Fruit fly (Drosophila melanogaster) whole organism, embryonic: ENCODE measurements around the gene Ostgamma.

Source experiments
- Bdp1 ChIP-seq: fragments of 200-800 bp; sonication (Bioruptor generic); optimal IDR thresholded peaks from 3 replicates; lab custom pipeline; 2016; ENCODE audit warnings: missing biosample characterization, missing genetic modification characterization
- CG11085 ChIP-seq: fragments of 200-800 bp; sonication (Bioruptor generic); IDR thresholded peaks from 2 replicates; pipeline ENCODE4 v1.3.6; 2022; ENCODE audit warnings: missing biosample characterization, missing genetic modification characterization
- CG12071 ChIP-seq: fragments of 200-800 bp; sonication (Bioruptor generic); optimal IDR thresholded peaks from 3 replicates; lab custom pipeline; 2018; ENCODE audit warnings: missing biosample characterization, mild to moderate bottlenecking, missing genetic modification characterization
- CG13775 ChIP-seq: fragments of 200-800 bp; sonication (Bioruptor generic); optimal IDR thresholded peaks from 3 replicates; lab custom pipeline; 2017; ENCODE audit warnings: missing biosample characterization, mild to moderate bottlenecking, missing genetic modification characterization
- CG13894 ChIP-seq: fragments of 200-800 bp; sonication (Bioruptor generic); optimal IDR thresholded peaks from 3 replicates; lab custom pipeline; 2018; ENCODE audit warnings: missing biosample characterization, mild to moderate bottlenecking, missing genetic modification characterization, moderate library complexity
- CG15269 ChIP-seq: fragments of 200-800 bp; sonication (Bioruptor generic); optimal IDR thresholded peaks from 2 replicates; lab custom pipeline; 2018; ENCODE audit warnings: missing biosample characterization, mild to moderate bottlenecking, missing genetic modification characterization, moderate library complexity
- CG18476 ChIP-seq: fragments of 200-800 bp; sonication (Bioruptor generic); optimal IDR thresholded peaks from 2 replicates; lab custom pipeline; 2016; ENCODE audit warnings: missing biosample characterization, mild to moderate bottlenecking, missing genetic modification characterization
- CG32532 ChIP-seq: fragments of 200-800 bp; sonication (Bioruptor generic); IDR thresholded peaks from 2 replicates; pipeline ENCODE4 v1.3.6; 2022; ENCODE audit warnings: missing biosample characterization, missing genetic modification characterization
- CG34422 ChIP-seq: fragments of 200-800 bp; sonication (Bioruptor generic); IDR thresholded peaks from 3 replicates; pipeline ENCODE4 v1.3.6; 2022; ENCODE audit warnings: missing biosample characterization, missing genetic modification characterization
- CG3847 ChIP-seq: fragments of 200-800 bp; sonication (Bioruptor generic); IDR thresholded peaks from 2 replicates; pipeline ENCODE4 v1.3.6; 2022; ENCODE audit warnings: missing biosample characterization, missing genetic modification characterization
- CG3995 ChIP-seq: fragments of 200-800 bp; sonication (Bioruptor generic); optimal IDR thresholded peaks from 3 replicates; lab custom pipeline; 2016; ENCODE audit warnings: missing biosample characterization, missing genetic modification characterization
- CG42726 ChIP-seq: fragments of 200-800 bp; sonication (Bioruptor generic); IDR thresholded peaks from 2 replicates; pipeline ENCODE4 v1.3.6; 2022; ENCODE audit warnings: missing biosample characterization, missing genetic modification characterization; ENCODE audit not compliant: partially characterized antibody
- CG4854 ChIP-seq: fragments of 200-800 bp; sonication (Bioruptor generic); optimal IDR thresholded peaks from 2 replicates; lab custom pipeline; 2016; ENCODE audit warnings: missing biosample characterization, missing genetic modification characterization, inconsistent platforms
- CG5245 ChIP-seq: fragments of 200-800 bp; sonication (Bioruptor generic); optimal IDR thresholded peaks from 3 replicates; lab custom pipeline; 2016; ENCODE audit warnings: missing biosample characterization, missing genetic modification characterization
- CG6175 ChIP-seq: fragments of 200-800 bp; sonication (Bioruptor generic); IDR thresholded peaks from 3 replicates; pipeline ENCODE4 v1.3.6; 2022; ENCODE audit warnings: missing biosample characterization, missing genetic modification characterization
- CG7271 ChIP-seq: fragments of 200-800 bp; sonication (Bioruptor generic); optimal IDR thresholded peaks from 2 replicates; lab custom pipeline; 2018; ENCODE audit warnings: missing biosample characterization, mild to moderate bottlenecking, missing genetic modification characterization, moderate library complexity
- CG8924 ChIP-seq: fragments of 200-800 bp; optimal IDR thresholded peaks from 3 replicates; lab custom pipeline; 2019; ENCODE audit warnings: missing biosample characterization, mild to moderate bottlenecking, missing genetic modification characterization, moderate library complexity
- CG8944 ChIP-seq: fragments of 200-800 bp; sonication (Bioruptor generic); optimal IDR thresholded peaks from 3 replicates; lab custom pipeline; 2016; ENCODE audit warnings: missing biosample characterization, missing genetic modification characterization
- CHES-1-like ChIP-seq: fragments of 200-800 bp; sonication (Bioruptor generic); optimal IDR thresholded peaks from 2 replicates; lab custom pipeline; 2016; ENCODE audit warnings: missing biosample characterization, missing genetic modification characterization
- Dad ChIP-seq: fragments of 200-800 bp; sonication (Bioruptor generic); optimal IDR thresholded peaks from 3 replicates; lab custom pipeline; 2016; ENCODE audit warnings: missing biosample characterization, missing genetic modification characterization
- Deaf1 ChIP-seq: fragments of 200-800 bp; optimal IDR thresholded peaks from 3 replicates; lab custom pipeline; 2019; ENCODE audit warnings: missing biosample characterization, mild to moderate bottlenecking, missing genetic modification characterization, moderate library complexity
- E2f1 ChIP-seq: fragments of 200-800 bp; sonication (Bioruptor generic); IDR thresholded peaks from 2 replicates; pipeline ENCODE4 v1.3.6; 2022; ENCODE audit warnings: missing biosample characterization, missing genetic modification characterization
- Gug ChIP-seq: fragments of 200-800 bp; sonication (Bioruptor generic); IDR thresholded peaks from 4 replicates; pipeline ENCODE4 v1.3.6; 2022; ENCODE audit warnings: missing biosample characterization, missing genetic modification characterization
- HLH3B ChIP-seq: fragments of 200-800 bp; sonication (Bioruptor generic); IDR thresholded peaks from 2 replicates; pipeline ENCODE4 v1.3.6; 2022; ENCODE audit warnings: missing biosample characterization, missing genetic modification characterization
- HmgZ ChIP-seq: fragments of 200-800 bp; sonication (Bioruptor generic); optimal IDR thresholded peaks from 2 replicates; lab custom pipeline; 2018; ENCODE audit warnings: missing biosample characterization, mild to moderate bottlenecking, missing genetic modification characterization
- Lpt ChIP-seq: fragments of >200 bp; optimal IDR thresholded peaks from 2 replicates; lab custom pipeline; 2018; ENCODE audit warnings: missing biosample characterization, missing genetic modification characterization
- Max ChIP-seq: fragments of 200-800 bp; sonication (Bioruptor generic); optimal IDR thresholded peaks from 2 replicates; lab custom pipeline; 2016; ENCODE audit warnings: missing biosample characterization, mild to moderate bottlenecking, missing genetic modification characterization
- Meics ChIP-seq: fragments of 200-800 bp; sonication (Bioruptor generic); optimal IDR thresholded peaks from 2 replicates; lab custom pipeline; 2017; ENCODE audit warnings: missing biosample characterization, mild to moderate bottlenecking, missing genetic modification characterization
- Pdp1 ChIP-seq, 2 experiments: fragments of 200-800 bp; sonication (Bioruptor generic); optimal IDR thresholded peaks; 3 replicates each; lab custom pipeline; 2016; ENCODE audit warnings: missing biosample characterization in 2 of 2, missing genetic modification characterization in 2 of 2, mild to moderate bottlenecking in 1 of 2, moderate library complexity in 1 of 2
- Ravus ChIP-seq: fragments of 200-800 bp; sonication (Bioruptor generic); IDR thresholded peaks from 2 replicates; pipeline ENCODE4 v1.3.6; 2022; ENCODE audit warnings: missing biosample characterization, missing genetic modification characterization
- Trl ChIP-seq, 3 experiments: fragments of >200 bp in 2 of 3; fragments of 200-800 bp in 1 of 3; sonication (Bioruptor generic) in 1 of 3; optimal IDR thresholded peaks; 2 replicates in 1 of 3; 3 replicates in 2 of 3; lab custom pipeline; 2016 to 2017; ENCODE audit warnings: missing biosample characterization in 1 of 3, missing genetic modification characterization in 1 of 3
- ac ChIP-seq: fragments of 200-800 bp; sonication (Bioruptor generic); optimal IDR thresholded peaks from 3 replicates; lab custom pipeline; 2017; ENCODE audit warnings: missing biosample characterization, mild to moderate bottlenecking, missing genetic modification characterization
- ap ChIP-seq: fragments of 200-800 bp; sonication (Bioruptor generic); IDR thresholded peaks from 2 replicates; pipeline ENCODE4 v1.3.6; 2022; ENCODE audit warnings: missing biosample characterization, missing genetic modification characterization
- croc ChIP-seq: fragments of 200-800 bp; sonication (Bioruptor generic); conservative IDR thresholded peaks from 3 replicates; pipeline ENCODE4 v1.3.6; 2022; ENCODE audit warnings: missing biosample characterization, missing genetic modification characterization
- eve ChIP-seq, 2 experiments: fragments of >200 bp; optimal IDR thresholded peaks; 2 replicates each; lab custom pipeline; 2017; ENCODE audit warnings: missing biosample characterization in 2 of 2, missing genetic modification characterization in 2 of 2
- lab ChIP-seq: fragments of 200-800 bp; sonication (Bioruptor generic); optimal IDR thresholded peaks from 3 replicates; lab custom pipeline; 2017; ENCODE audit warnings: missing biosample characterization, missing genetic modification characterization, mild to moderate bottlenecking, moderate library complexity, missing genetic modification reagents
- lbe ChIP-seq: fragments of 200-800 bp; sonication (Bioruptor generic); optimal IDR thresholded peaks from 2 replicates; lab custom pipeline; 2016; ENCODE audit warnings: missing biosample characterization, mild to moderate bottlenecking, missing genetic modification characterization
- nau ChIP-seq: fragments of 200-800 bp; sonication (Bioruptor generic); optimal IDR thresholded peaks from 3 replicates; lab custom pipeline; 2017; ENCODE audit warnings: missing biosample characterization, mild to moderate bottlenecking, missing genetic modification characterization, missing genetic modification reagents
- nmo ChIP-seq: fragments of 200-800 bp; sonication (Bioruptor generic); optimal IDR thresholded peaks from 2 replicates; lab custom pipeline; 2018; ENCODE audit warnings: missing biosample characterization, mild to moderate bottlenecking, missing genetic modification characterization, moderate library complexity
- otp ChIP-seq: fragments of 200-800 bp; sonication (Bioruptor generic); IDR thresholded peaks from 3 replicates; pipeline ENCODE4, ENCODE4 v1.3.6; 2022; ENCODE audit warnings: missing biosample characterization, missing genetic modification characterization
- p53 ChIP-seq: fragments of 200-800 bp; sonication (Bioruptor generic); optimal IDR thresholded peaks from 2 replicates; lab custom pipeline; 2016; ENCODE audit warnings: missing biosample characterization, missing genetic modification characterization
- pho ChIP-seq: fragments of 200-800 bp; sonication (Bioruptor generic); optimal IDR thresholded peaks from 2 replicates; lab custom pipeline; 2016; ENCODE audit warnings: missing biosample characterization, missing genetic modification characterization
- phol ChIP-seq: fragments of 200-800 bp; sonication (Bioruptor generic); optimal IDR thresholded peaks from 3 replicates; lab custom pipeline; 2018; ENCODE audit warnings: missing biosample characterization, mild to moderate bottlenecking, missing genetic modification characterization, moderate library complexity
- pum ChIP-seq: fragments of 200-800 bp; sonication (Bioruptor generic); optimal IDR thresholded peaks from 2 replicates; lab custom pipeline; 2016; ENCODE audit warnings: missing biosample characterization, missing genetic modification characterization
- repo ChIP-seq: fragments of 200-800 bp; sonication (Bioruptor generic); optimal IDR thresholded peaks from 2 replicates; lab custom pipeline; 2016; ENCODE audit warnings: missing biosample characterization, missing genetic modification characterization
- rib ChIP-seq: fragments of 200-800 bp; sonication (Bioruptor generic); IDR thresholded peaks from 2 replicates; pipeline ENCODE4 v1.3.6; 2022; ENCODE audit warnings: missing biosample characterization, missing genetic modification characterization
- sens-2 ChIP-seq: fragments of 200-800 bp; sonication (Bioruptor generic); IDR thresholded peaks from 2 replicates; pipeline ENCODE4 v1.3.6; 2022; ENCODE audit warnings: missing biosample characterization, missing genetic modification characterization
- sima ChIP-seq: fragments of 200-800 bp; sonication (Bioruptor generic); optimal IDR thresholded peaks from 2 replicates; lab custom pipeline; 2016; ENCODE audit warnings: missing biosample characterization, missing genetic modification characterization
- sisA ChIP-seq: fragments of 200-800 bp; sonication (Bioruptor generic); IDR thresholded peaks from 2 replicates; pipeline ENCODE4 v1.3.6; 2022; ENCODE audit warnings: missing biosample characterization, missing genetic modification characterization
- tgo ChIP-seq: fragments of 200-800 bp; sonication (Bioruptor generic); IDR thresholded peaks from 3 replicates; pipeline ENCODE4 v1.3.6; 2022; ENCODE audit warnings: missing biosample characterization, missing genetic modification characterization
- zf30C ChIP-seq: fragments of 200-800 bp; sonication (Bioruptor generic); optimal IDR thresholded peaks from 3 replicates; lab custom pipeline; 2018; ENCODE audit warnings: missing biosample characterization, mild to moderate bottlenecking, missing genetic modification characterization

The Ostgamma gene

DNA sequence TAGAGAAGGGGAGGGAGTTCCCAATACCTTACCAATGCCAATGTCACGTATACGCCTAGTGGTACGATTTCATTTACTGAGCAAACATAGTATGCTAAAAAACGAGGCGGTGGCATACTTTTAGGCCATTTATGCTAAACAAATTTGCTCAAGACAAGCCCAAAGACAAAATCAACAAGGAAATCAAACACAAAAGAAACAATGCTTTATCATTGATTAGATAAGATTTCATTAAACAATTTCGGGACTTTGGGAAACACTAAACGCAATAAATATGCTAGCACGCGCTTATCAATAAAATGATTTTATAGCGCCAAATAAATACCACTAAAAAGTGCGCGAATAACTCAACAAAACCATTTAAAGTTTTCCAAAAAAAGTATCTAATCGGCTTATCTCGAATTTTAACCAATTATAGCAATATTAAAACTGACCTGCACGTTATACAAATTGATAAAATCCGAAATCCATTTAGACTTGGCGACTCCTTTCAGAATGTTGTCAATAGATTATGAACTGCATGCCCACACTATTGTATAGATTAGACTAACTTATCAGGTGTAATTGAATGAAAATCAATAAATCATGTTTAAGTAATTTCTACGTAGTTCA, 42.7 kb upstream of the Ostgamma start (continued):
- TF ChIP-seq CHES-1-like (no peak), ac (no peak), tgo (GFP tag; lab: Robert Waterston, UW) (no peak), Max (GFP tag; lab: Kevin White, UChicago) (no peak), CG18476 (no peak), CG3847 (GFP tag; lab: Robert Waterston, UW) (no peak), CG11085 (no peak), CG3995 (GFP tag; lab: Kevin White, UChicago) (no peak), p53 (GFP tag; lab: Kevin White, UChicago) (no peak), Trl (optimal IDR thresholded peaks at IDR 0.05; lab: Kevin White, UChicago) (no peak), Trl (GFP tag; optimal IDR thresholded peaks at IDR 0.05; lab: Kevin White, UChicago) (peak; percentile 8), nau (no peak), HLH3B (GFP tag; lab: Robert Waterston, UW) (peak; percentile 29; the same call in 1 of the 2 replicates), sisA (GFP tag; lab: Robert Waterston, UW) (no peak), Pdp1 (GFP tag; optimal IDR thresholded peaks at IDR 0.05; lab: Kevin White, UChicago) (no peak), CG5245 (GFP tag; lab: Kevin White, UChicago) (no peak), phol (no peak), CG6175 (GFP tag; lab: Robert Waterston, UW) (no peak), CG13894 (no peak), HmgZ (tag; lab: Kevin White, UChicago) (peak; percentile 65), CG32532 (GFP tag; lab: Robert Waterston, UW) (no peak), eve (GFP tag; optimal IDR thresholded peaks at IDR 0.05; lab: Kevin White, UChicago) (no peak), Gug (GFP tag; lab: Robert Waterston, UW) (no peak), otp (0 out of 3 replicates have a peak, but pooled peaks have one; percentile 26), rib (GFP tag; lab: Robert Waterston, UW) (peak; percentile 33; the same call in 1 of the 2 replicates), CG12071 (peak; percentile 70), sima (GFP tag; lab: Kevin White, UChicago) (no peak), lbe (no peak), CG8924 (peak; percentile 26), zf30C (GFP tag; lab: Kevin White, UChicago) (no peak), sens-2 (no peak), pum (GFP tag; lab: Kevin White, UChicago) (no peak), CG34422 (GFP tag; lab: Robert Waterston, UW) (no peak), Dad (GFP tag; lab: Kevin White, UChicago) (no peak), Bdp1 (GFP tag; lab: Kevin White, UChicago) (no peak), CG4854 (GFP tag; lab: Kevin White, UChicago) (no peak), Deaf1 (no peak), CG15269 (tag; lab: Kevin White, UChicago) (peak; percentile 63), nmo (GFP tag; lab: Kevin White, UChicago) (no peak), CG13775 (GFP tag; lab: Kevin White, UChicago) (no peak), CG8944 (GFP tag; lab: Kevin White, UChicago) (no peak), E2f1 (GFP tag; lab: Robert Waterston, UW) (no peak), repo (GFP tag; lab: Kevin White, UChicago) (no peak), Lpt (no peak), croc (no peak), CG42726 (GFP tag; lab: Robert Waterston, UW) (no peak), CG7271 (tag; lab: Kevin White, UChicago) (no peak), lab (peak; percentile 78), Meics (GFP tag; lab: Kevin White, UChicago) (peak; percentile 58), ap (GFP tag; lab: Robert Waterston, UW) (no peak), pho (GFP tag; lab: Kevin White, UChicago) (no peak), Ravus (GFP tag; lab: Robert Waterston, UW) (no peak)
